Worm (Caenorhabditis elegans): ENCODE results near the gene nspc-13.
A peak's percentile ranks its signal among the peaks of the same experiment; 100 is the strongest.

Gene nspc-13

DNA sequence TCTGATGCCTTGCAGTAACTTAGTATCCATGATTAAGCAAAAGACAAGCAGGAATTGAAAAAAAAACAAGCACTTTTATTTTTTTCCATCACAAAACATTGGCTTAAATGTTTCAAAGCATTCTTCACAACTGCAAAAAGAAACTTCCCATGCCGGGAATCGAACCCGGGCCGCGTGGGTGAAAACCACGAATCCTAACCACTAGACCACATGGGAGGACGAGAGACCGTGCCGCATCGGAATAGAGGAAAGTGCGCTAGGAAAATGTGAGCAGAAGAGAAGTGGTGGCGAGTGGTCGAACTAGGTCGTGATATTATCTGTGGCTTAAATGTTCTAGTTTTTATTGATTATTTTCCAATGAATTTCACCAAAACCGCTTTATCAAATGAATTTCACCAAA lies 10.3 kb downstream of the nspc-13 start (continued):
- TF ChIP-seq mep-1 (tag; optimal IDR thresholded peaks at IDR 0.05): peak; percentile 57
- TF ChIP-seq grh-1 (GFP tag; IDR thresholded peaks at IDR 0.05): no peak
- TF ChIP-seq ets-5 (GFP tag; IDR thresholded peaks at IDR 0.05): no peak
- TF ChIP-seq egl-13 (tag; optimal IDR thresholded peaks at IDR 0.05): no peak
- no peak for TF ChIP-seq aha-1 (tag; optimal IDR thresholded peaks at IDR 0.05)
- TF ChIP-seq F16B12.6 (tag; optimal IDR thresholded peaks at IDR 0.05): no peak
- no peak for TF ChIP-seq vab-15 (tag; optimal IDR thresholded peaks at IDR 0.05)
- TF ChIP-seq hlh-4 (tag; optimal IDR thresholded peaks at IDR 0.05): no peak
- TF ChIP-seq fkh-8 (tag; optimal IDR thresholded peaks at IDR 0.05): no peak
- no peak for TF ChIP-seq blmp-1 (tag; optimal IDR thresholded peaks at IDR 0.05)
- peak; percentile 42 for TF ChIP-seq lin-14 (GFP tag; optimal IDR thresholded peaks at IDR 0.05)
- no peak for TF ChIP-seq nhr-76 (tag; optimal IDR thresholded peaks at IDR 0.05)
- TF ChIP-seq lsy-2 (tag; optimal IDR thresholded peaks at IDR 0.05): no peak
- peak; percentile 43 for TF ChIP-seq nhr-85 (tag)

- TF ChIP-seq ztf-4 (tag; optimal IDR thresholded peaks at IDR 0.05): no peak
- TF ChIP-seq nhr-76 (tag; optimal IDR thresholded peaks at IDR 0.05): no peak
- TF ChIP-seq nhr-85 (tag): no peak
- TF ChIP-seq nhr-237 (tag; optimal IDR thresholded peaks at IDR 0.05): no peak
- no peak for TF ChIP-seq hpl-2 (GFP tag; optimal IDR thresholded peaks at IDR 0.05)
- no peak for TF ChIP-seq C16A3.4 (tag; optimal IDR thresholded peaks at IDR 0.05)
- TF ChIP-seq ceh-90 (tag; optimal IDR thresholded peaks at IDR 0.05): no peak
- TF ChIP-seq skn-1 (tag; optimal IDR thresholded peaks at IDR 0.05): no peak
- TF ChIP-seq unc-130 (tag; optimal IDR thresholded peaks at IDR 0.05): no peak
- TF ChIP-seq irx-1 (tag; optimal IDR thresholded peaks at IDR 0.05): no peak
- TF ChIP-seq ceh-82 (tag; optimal IDR thresholded peaks at IDR 0.05): no peak
- TF ChIP-seq dsc-1 (tag; optimal IDR thresholded peaks at IDR 0.05): no peak
- TF ChIP-seq egl-27 (tag; optimal IDR thresholded peaks at IDR 0.05): no peak
- TF ChIP-seq jun-1 (tag; optimal IDR thresholded peaks at IDR 0.05): no peak
- no peak for TF ChIP-seq dpl-1 (GFP tag; optimal IDR thresholded peaks at IDR 0.05)
- TF ChIP-seq nhr-47 (tag; optimal IDR thresholded peaks at IDR 0.05): no peak
- no peak for TF ChIP-seq zag-1 (tag; optimal IDR thresholded peaks at IDR 0.05)
- TF ChIP-seq tlp-1 (tag; optimal IDR thresholded peaks at IDR 0.05): no peak
Measured at ce11 chrX:12371321-12371720, 14.1 kb downstream of the nspc-13 start, which contains the start of gene rif-1.2. Gene rif-1.2 (minus strand): TSS chrX:12371421.

ce11 chrX:12375783-12376182 lies 18.6 kb downstream of the nspc-13 start:
- TF ChIP-seq vab-15 (tag; optimal IDR thresholded peaks at IDR 0.05) (no peak), alr-1 (tag; optimal IDR thresholded peaks at IDR 0.05; ENCODE audit: borderline replicate concordance) (no peak), irx-1 (tag; optimal IDR thresholded peaks at IDR 0.05) (no peak), fkh-8 (tag; optimal IDR thresholded peaks at IDR 0.05) (no peak), mep-1 (tag; optimal IDR thresholded peaks at IDR 0.05) (no peak), nhr-28 (tag; optimal IDR thresholded peaks at IDR 0.05) (no peak), unc-86 (tag; optimal IDR thresholded peaks at IDR 0.05) (no peak), unc-30 (tag; optimal IDR thresholded peaks at IDR 0.05) (no peak), F16B12.6 (tag; optimal IDR thresholded peaks at IDR 0.05) (no peak), hlh-4 (tag; optimal IDR thresholded peaks at IDR 0.05) (no peak), unc-62 (GFP tag; optimal IDR thresholded peaks at IDR 0.05) (no peak)

- no peak for TF ChIP-seq pqm-1 (tag; optimal IDR thresholded peaks at IDR 0.05)
- no peak for TF ChIP-seq fkh-4 (tag; optimal IDR thresholded peaks at IDR 0.05; ENCODE audit: borderline replicate concordance)
- no peak for TF ChIP-seq egl-13 (tag; optimal IDR thresholded peaks at IDR 0.05)
- no peak for TF ChIP-seq unc-30 (tag; optimal IDR thresholded peaks at IDR 0.05)
- no peak for TF ChIP-seq alr-1 (tag; optimal IDR thresholded peaks at IDR 0.05; ENCODE audit: borderline replicate concordance)
- no peak for TF ChIP-seq ztf-11 (tag; optimal IDR thresholded peaks at IDR 0.05)
- no peak for TF ChIP-seq vab-15 (tag; optimal IDR thresholded peaks at IDR 0.05)
- TF ChIP-seq blmp-1 (tag; optimal IDR thresholded peaks at IDR 0.05): no peak
- no peak for TF ChIP-seq hlh-17 (GFP tag; optimal IDR thresholded peaks at IDR 0.05; ENCODE audit: borderline replicate concordance)
- no peak for TF ChIP-seq nhr-20 (tag; optimal IDR thresholded peaks at IDR 0.05)
- TF ChIP-seq nhr-76 (tag; optimal IDR thresholded peaks at IDR 0.05): no peak
- no peak for TF ChIP-seq lin-39 (tag; optimal IDR thresholded peaks at IDR 0.05)
- TF ChIP-seq fkh-10 (GFP tag; optimal IDR thresholded peaks at IDR 0.05): no peak
- TF ChIP-seq snu-23 (GFP tag; optimal IDR thresholded peaks at IDR 0.05): no peak
- TF ChIP-seq pag-3 (tag; optimal IDR thresholded peaks at IDR 0.05; ENCODE audit: borderline replicate concordance, insufficient read depth): no peak
Measured at ce11 chrX:12378293-12378692, 21.1 kb downstream of the nspc-13 start, which contains the start of gene glb-13. Gene glb-13 (minus strand): TSS chrX:12378393.
